Worm (Caenorhabditis elegans) whole organism, L4 larva: ENCODE measurements around the gene Y65A5A.2.

Source experiments
- D1046.2 ChIP-seq: fragments of 200-800 bp; sonication (Bioruptor generic); IDR thresholded peaks from 2 replicates; pipeline ENCODE4 v1.3.6; 2022; ENCODE audit warnings: missing genetic modification characterization, missing compliant biosample characterization
- F37D6.2 ChIP-seq: sonication (generic microtip); optimal IDR thresholded peaks from 2 replicates; lab custom pipeline; 2016; ENCODE audit warnings: mild to moderate bottlenecking, missing genetic modification characterization, missing compliant biosample characterization
- R02D3.7 ChIP-seq: fragments of 150-350 bp; sonication (generic microtip); optimal IDR thresholded peaks from 3 replicates; lab custom pipeline; 2014; ENCODE audit warnings: missing biosample characterization, missing genetic modification characterization
- Y105C5A.15 ChIP-seq: fragments of 200-800 bp; sonication (Bioruptor generic); IDR thresholded peaks from 2 replicates; pipeline ENCODE4 v1.3.6; 2022; ENCODE audit warnings: missing genetic modification characterization, missing compliant biosample characterization
- Y75B8A.6 ChIP-seq: fragments of 200-800 bp; sonication (Bioruptor generic); IDR thresholded peaks from 2 replicates; pipeline ENCODE4 v1.3.6; 2022; ENCODE audit warnings: missing genetic modification reagents, missing genetic modification characterization, missing compliant biosample characterization
- ZK337.2 ChIP-seq: fragments of 200-800 bp; sonication (Bioruptor generic); IDR thresholded peaks from 2 replicates; pipeline ENCODE4 v1.3.6; 2022; ENCODE audit warnings: missing genetic modification reagents, missing genetic modification characterization, missing compliant biosample characterization
- aha-1 ChIP-seq: fragments of 150-350 bp; peaks from one replicate; lab custom pipeline; 2014; ENCODE audit warnings: missing biosample characterization, missing genetic modification characterization
- ama-1 ChIP-seq: fragments of 150-350 bp; optimal IDR thresholded peaks from 2 replicates; lab custom pipeline; 2014; ENCODE audit warnings: inconsistent platforms, mixed read lengths
- ceh-20 ChIP-seq: fragments of 200-800 bp; sonication (Bioruptor generic); IDR thresholded peaks from 2 replicates; pipeline ENCODE4 v1.3.6; 2022; ENCODE audit warnings: missing genetic modification reagents, missing genetic modification characterization, missing compliant biosample characterization
- ceh-44 ChIP-seq: fragments of 200-800 bp; sonication (Bioruptor generic); IDR thresholded peaks from 2 replicates; pipeline ENCODE4 v1.3.6; 2022; ENCODE audit warnings: missing genetic modification reagents, missing genetic modification characterization, missing compliant biosample characterization
- ces-1 ChIP-seq: fragments of 150-350 bp; sonication (generic microtip); optimal IDR thresholded peaks from 4 replicates; lab custom pipeline; 2014; ENCODE audit warnings: missing biosample characterization, missing genetic modification reagents, missing genetic modification characterization
- cey-2 ChIP-seq: sonication (generic microtip); optimal IDR thresholded peaks from 3 replicates; lab custom pipeline; 2017; ENCODE audit warnings: missing genetic modification characterization, mild to moderate bottlenecking, missing compliant biosample characterization, antibody characterized with exemption, borderline replicate concordance; ENCODE audit not compliant: insufficient read depth
- ctbp-1 ChIP-seq: fragments of 200-800 bp; sonication (Bioruptor generic); IDR thresholded peaks from 2 replicates; pipeline ENCODE4 v1.3.6; 2022; ENCODE audit warnings: missing genetic modification reagents, missing genetic modification characterization, missing compliant biosample characterization
- daf-12 ChIP-seq: fragments of 150-350 bp; optimal IDR thresholded peaks from 2 replicates; lab custom pipeline; 2014; ENCODE audit warnings: missing biosample characterization, missing genetic modification reagents, missing genetic modification characterization
- egl-43 ChIP-seq: fragments of 200-800 bp; sonication (Bioruptor generic); IDR thresholded peaks from 2 replicates; pipeline ENCODE4 v1.3.6; 2022; ENCODE audit warnings: missing genetic modification reagents, missing genetic modification characterization, missing compliant biosample characterization
- gei-8 ChIP-seq: fragments of 200-800 bp; sonication (Bioruptor generic); optimal IDR thresholded peaks from 2 replicates; lab custom pipeline; 2018; ENCODE audit warnings: mild to moderate bottlenecking, missing genetic modification characterization, missing compliant biosample characterization
- hif-1 ChIP-seq, 2 experiments: sonication (generic microtip); optimal IDR thresholded peaks; 2 replicates each; lab custom pipeline; 2016 to 2017; ENCODE audit warnings: missing compliant biosample characterization in 2 of 2, missing genetic modification characterization in 2 of 2, missing genetic modification reagents in 2 of 2, missing genotype in 2 of 2, mild to moderate bottlenecking in 1 of 2
- hlh-11 ChIP-seq: fragments of 200-800 bp; sonication (Bioruptor generic); optimal IDR thresholded peaks from 2 replicates; lab custom pipeline; 2018; ENCODE audit warnings: mild to moderate bottlenecking, missing genetic modification characterization, missing compliant biosample characterization
- hlh-30 ChIP-seq: sonication (generic microtip); optimal IDR thresholded peaks from 2 replicates; lab custom pipeline; 2017; ENCODE audit warnings: antibody characterized with exemption, mild to moderate bottlenecking, missing genetic modification characterization, missing compliant biosample characterization; ENCODE audit not compliant: insufficient read depth
- lim-7 ChIP-seq: fragments of 200-800 bp; sonication (Bioruptor generic); IDR thresholded peaks from 2 replicates; pipeline ENCODE4 v1.3.6; 2022; ENCODE audit warnings: missing genetic modification characterization, missing compliant biosample characterization
- lin-1 ChIP-seq: fragments of 200-800 bp; sonication (Bioruptor generic); IDR thresholded peaks from 2 replicates; pipeline ENCODE4 v1.3.6; 2022; ENCODE audit warnings: missing genetic modification reagents, missing genetic modification characterization, missing compliant biosample characterization
- lin-29 ChIP-seq: fragments of 200-800 bp; sonication (Bioruptor generic); IDR thresholded peaks from 2 replicates; pipeline ENCODE4 v1.3.6; 2022; ENCODE audit warnings: missing genetic modification reagents, missing genetic modification characterization, missing compliant biosample characterization
- lin-39 ChIP-seq: fragments of 150-350 bp; optimal IDR thresholded peaks from 2 replicates; lab custom pipeline; 2014; ENCODE audit warnings: missing biosample characterization, missing genetic modification reagents, missing genetic modification characterization
- lsy-2 ChIP-seq, 2 experiments: fragments of 150-350 bp in 1 of 2; sonication (generic microtip) in 1 of 2; optimal IDR thresholded peaks; 2 replicates each; lab custom pipeline; 2014 to 2017; ENCODE audit warnings: missing biosample characterization in 2 of 2, missing genetic modification characterization in 2 of 2
- madf-9 ChIP-seq: fragments of 200-800 bp; sonication (Bioruptor generic); conservative IDR thresholded peaks from 2 replicates; pipeline ENCODE4 v1.3.6; 2022; ENCODE audit warnings: missing genetic modification reagents, missing genetic modification characterization, missing compliant biosample characterization
- mdt-29 ChIP-seq: fragments of 200-800 bp; sonication (Bioruptor generic); IDR thresholded peaks from 2 replicates; pipeline ENCODE4 v1.3.6; 2022; ENCODE audit warnings: missing genetic modification reagents, missing genetic modification characterization, missing compliant biosample characterization
- mxl-2 ChIP-seq: fragments of 200-800 bp; sonication (Bioruptor generic); conservative IDR thresholded peaks from 2 replicates; pipeline ENCODE4 v1.3.6; 2022; ENCODE audit warnings: missing genetic modification reagents, missing genetic modification characterization, missing compliant biosample characterization
- nhr-10 ChIP-seq: fragments of 150-350 bp; optimal IDR thresholded peaks from 2 replicates; lab custom pipeline; 2014; ENCODE audit warnings: missing biosample characterization, missing genetic modification characterization
- nhr-237 ChIP-seq: sonication (generic microtip); optimal IDR thresholded peaks from 2 replicates; lab custom pipeline; 2017; ENCODE audit warnings: missing biosample characterization, missing genetic modification characterization
- nhr-28 ChIP-seq: fragments of 150-350 bp; optimal IDR thresholded peaks from 2 replicates; lab custom pipeline; 2014; ENCODE audit warnings: missing biosample characterization, missing genetic modification characterization
- nhr-41 ChIP-seq: fragments of 200-800 bp; sonication (Bioruptor generic); IDR thresholded peaks from 2 replicates; pipeline ENCODE4 v1.3.6; 2022; ENCODE audit warnings: missing genetic modification reagents, missing genetic modification characterization, missing compliant biosample characterization
- nhr-42 ChIP-seq: fragments of 200-800 bp; sonication (Bioruptor generic); IDR thresholded peaks from 2 replicates; pipeline ENCODE4 v1.3.6; 2022; ENCODE audit warnings: missing genetic modification characterization, missing compliant biosample characterization
- nhr-48 ChIP-seq: sonication (generic microtip); optimal IDR thresholded peaks from 2 replicates; lab custom pipeline; 2016; ENCODE audit warnings: mild to moderate bottlenecking, missing genetic modification characterization, missing compliant biosample characterization
- nhr-6 ChIP-seq: fragments of 150-350 bp; optimal IDR thresholded peaks from 2 replicates; lab custom pipeline; 2014; ENCODE audit warnings: missing biosample characterization, missing genetic modification characterization
- nhr-76 ChIP-seq: fragments of 150-350 bp; optimal IDR thresholded peaks from 2 replicates; lab custom pipeline; 2014; ENCODE audit warnings: missing biosample characterization, missing genetic modification characterization
- nhr-77 ChIP-seq: fragments of 150-350 bp; optimal IDR thresholded peaks from 2 replicates; lab custom pipeline; 2014; ENCODE audit warnings: missing biosample characterization, missing genetic modification characterization
- php-3 ChIP-seq: fragments of 200-800 bp; sonication (Bioruptor generic); IDR thresholded peaks from 2 replicates; pipeline ENCODE4 v1.3.6; 2022; ENCODE audit warnings: missing genetic modification reagents, missing genetic modification characterization, missing compliant biosample characterization
- pqm-1 ChIP-seq: sonication (generic microtip); optimal IDR thresholded peaks from 2 replicates; lab custom pipeline; 2017; ENCODE audit warnings: missing biosample characterization, missing genetic modification characterization
- snpc-1.2 ChIP-seq: fragments of 200-800 bp; sonication (Bioruptor generic); IDR thresholded peaks from 2 replicates; pipeline ENCODE4 v1.3.6; 2022; ENCODE audit warnings: missing genetic modification reagents, missing genetic modification characterization, missing compliant biosample characterization
- spr-1 ChIP-seq: sonication (generic microtip); optimal IDR thresholded peaks from 2 replicates; lab custom pipeline; 2016; ENCODE audit warnings: mild to moderate bottlenecking, missing genetic modification characterization, missing compliant biosample characterization
- unc-130 ChIP-seq: sonication (generic microtip); optimal IDR thresholded peaks from 2 replicates; lab custom pipeline; 2016; ENCODE audit warnings: missing genetic modification reagents, missing genetic modification characterization, missing compliant biosample characterization
- unc-39 ChIP-seq: sonication (generic microtip); optimal IDR thresholded peaks from 2 replicates; lab custom pipeline; 2017; ENCODE audit warnings: missing biosample characterization, missing genetic modification characterization
- zag-1 ChIP-seq: fragments of 150-350 bp; optimal IDR thresholded peaks from 2 replicates; lab custom pipeline; 2014; ENCODE audit warnings: missing biosample characterization, missing genetic modification characterization
- zip-11 ChIP-seq: fragments of 200-800 bp; sonication (Bioruptor generic); IDR thresholded peaks from 2 replicates; pipeline ENCODE4 v1.3.6; 2022; ENCODE audit warnings: missing genetic modification characterization, missing compliant biosample characterization
- ztf-7 ChIP-seq: fragments of 150-350 bp; optimal IDR thresholded peaks from 2 replicates; lab custom pipeline; 2014; ENCODE audit warnings: missing biosample characterization, missing genetic modification characterization

Y65A5A.2 gene

ce11 chrIV:16407800-16408199 lies 4.0 kb upstream of the Y65A5A.2 start:
- peak; percentile 90 for TF ChIP-seq aha-1 (tag; lab: Kevin White, UChicago)
- no peak for TF ChIP-seq nhr-237 (tag; lab: Kevin White, UChicago)

- TF ChIP-seq mdt-29 (GFP tag; lab: Robert Waterston, UW) (no peak), lin-39 (tag; lab: Kevin White, UChicago) (no peak), unc-130 (GFP tag; lab: Kevin White, UChicago) (no peak), ceh-20 (GFP tag; lab: Robert Waterston, UW) (no peak), cey-2 (no peak), lin-1 (no peak), hif-1 (tag; optimal IDR thresholded peaks at IDR 0.05; lab: Kevin White, UChicago) (no peak), F37D6.2 (tag; lab: Kevin White, UChicago) (no peak), ama-1 (lab: Kevin White, UChicago) (no peak), nhr-48 (tag; lab: Kevin White, UChicago) (no peak), nhr-28 (tag; lab: Kevin White, UChicago) (no peak), lsy-2 (tag; optimal IDR thresholded peaks at IDR 0.05; lab: Kevin White, UChicago) (no peak), snpc-1.2 (GFP tag; lab: Robert Waterston, UW) (no peak), zip-11 (GFP tag; lab: Robert Waterston, UW) (no peak), Y75B8A.6 (GFP tag; lab: Robert Waterston, UW) (no peak)
- TF ChIP-seq, all 104 proteins: peak for 0
Measured at ce11 chrIV:16410078-16410636, 1.7 kb upstream of the Y65A5A.2 start.

- TF ChIP-seq pqm-1 (no peak), nhr-76 (no peak), lsy-2 (tag; optimal IDR thresholded peaks at IDR 0.05; lab: Kevin White, UChicago) (peak in 1 of 2 experiments; percentile 75), ztf-7 (tag; lab: Kevin White, UChicago) (peak; percentile 17), daf-12 (tag; lab: Kevin White, UChicago) (no peak), spr-1 (tag; lab: Kevin White, UChicago) (no peak), nhr-10 (tag; lab: Kevin White, UChicago) (no peak), ZK337.2 (GFP tag; lab: Robert Waterston, UW) (peak; percentile 97), egl-43 (no peak), nhr-77 (tag; lab: Kevin White, UChicago) (no peak), lin-1 (no peak), hlh-11 (peak; percentile 26), nhr-6 (tag; lab: Kevin White, UChicago) (peak; percentile 54), cey-2 (no peak), ctbp-1 (0 out of 2 replicates have a peak, but pooled peaks have one; percentile 11), nhr-42 (0 out of 2 replicates have a peak, but pooled peaks have one; percentile 67), zag-1 (tag; lab: Kevin White, UChicago) (no peak), mxl-2 (GFP tag; lab: Robert Waterston, UW) (peak; percentile 59; the same call in 1 of the 2 replicates), snpc-1.2 (GFP tag; lab: Robert Waterston, UW) (peak; percentile 96), R02D3.7 (no peak), lin-29 (no peak), unc-39 (tag; lab: Kevin White, UChicago) (no peak), nhr-41 (GFP tag; lab: Robert Waterston, UW) (no peak), ces-1 (GFP tag; lab: Kevin White, UChicago) (no peak), lim-7 (GFP tag; lab: Robert Waterston, UW) (no peak), madf-9 (GFP tag; lab: Robert Waterston, UW) (peak; percentile 82), php-3 (GFP tag; lab: Robert Waterston, UW) (no peak), nhr-28 (tag; lab: Kevin White, UChicago) (peak; percentile 18), D1046.2 (GFP tag; lab: Robert Waterston, UW) (peak; percentile 50; the same call in 1 of the 2 replicates), ceh-44 (0 out of 2 replicates have a peak, but pooled peaks have one; percentile 56), Y105C5A.15 (GFP tag; lab: Robert Waterston, UW) (no peak), gei-8 (peak; percentile 18), hlh-30 (peak; percentile 25)
Measured at ce11 chrIV:16415100-16415973, 3.5 kb downstream of the Y65A5A.2 start.
